Worm (Caenorhabditis elegans) whole organism, mixed stage, embryonic: ENCODE measurements around the gene hpl-2.
A peak's percentile ranks its signal among the peaks of the same experiment; 100 is the strongest.

ENCODE experiments used
- M03D4.4 ChIP-seq: sonication (generic microtip); optimal IDR thresholded peaks from 2 replicates; lab custom pipeline; 2017; ENCODE audit warnings: mild to moderate bottlenecking, missing genetic modification characterization, missing compliant biosample characterization
- bed-3 ChIP-seq: fragments of 200-800 bp; sonication (Bioruptor generic); optimal IDR thresholded peaks from 3 replicates; lab custom pipeline; 2018; ENCODE audit warnings: mild to moderate bottlenecking, missing genetic modification characterization, moderate library complexity, missing compliant biosample characterization
- blmp-1 ChIP-seq: fragments of 150-350 bp; optimal IDR thresholded peaks from 2 replicates; lab custom pipeline; 2014; ENCODE audit warnings: missing biosample characterization, missing genetic modification characterization
- ceh-39 ChIP-seq: fragments of 150-350 bp; optimal IDR thresholded peaks from 2 replicates; lab custom pipeline; 2014; ENCODE audit warnings: missing biosample characterization, missing genetic modification characterization
- ceh-43 ChIP-seq: fragments of 200-800 bp; sonication (Bioruptor generic); optimal IDR thresholded peaks from 2 replicates; lab custom pipeline; 2018; ENCODE audit warnings: mild to moderate bottlenecking, missing genetic modification characterization, moderate library complexity, missing compliant biosample characterization
- ceh-83 ChIP-seq: fragments of 200-800 bp; sonication (Bioruptor generic); optimal IDR thresholded peaks from 2 replicates; lab custom pipeline; 2018; ENCODE audit warnings: mild to moderate bottlenecking, missing genetic modification characterization, missing compliant biosample characterization
- ces-1 ChIP-seq: fragments of 150-350 bp; optimal IDR thresholded peaks from 2 replicates; lab custom pipeline; 2014; ENCODE audit warnings: missing biosample characterization, missing genetic modification reagents, missing genetic modification characterization
- cnd-1 ChIP-seq: fragments of 200-800 bp; sonication (Bioruptor generic); optimal IDR thresholded peaks from 2 replicates; lab custom pipeline; 2018; ENCODE audit warnings: mild to moderate bottlenecking, missing genetic modification characterization, missing compliant biosample characterization
- drap-1 ChIP-seq: fragments of 200-800 bp; sonication (Bioruptor generic); optimal IDR thresholded peaks from 3 replicates; lab custom pipeline; 2018; ENCODE audit warnings: mild to moderate bottlenecking, missing genetic modification characterization, missing compliant biosample characterization
- elt-1 ChIP-seq: sonication (generic microtip); optimal IDR thresholded peaks from 2 replicates; lab custom pipeline; 2017; ENCODE audit warnings: missing genetic modification characterization, mild to moderate bottlenecking, missing compliant biosample characterization, antibody characterized with exemption, moderate library complexity, borderline replicate concordance; ENCODE audit not compliant: insufficient read depth
- elt-3 ChIP-seq: fragments of 150-350 bp; optimal IDR thresholded peaks from 2 replicates; lab custom pipeline; 2014; ENCODE audit warnings: missing biosample characterization, missing genetic modification characterization
- flh-1 ChIP-seq: fragments of 200-800 bp; sonication (Bioruptor generic); optimal IDR thresholded peaks from 2 replicates; lab custom pipeline; 2018; ENCODE audit warnings: mild to moderate bottlenecking, missing genetic modification characterization, moderate library complexity, missing compliant biosample characterization
- ham-2 ChIP-seq: fragments of 200-800 bp; sonication (Bioruptor generic); optimal IDR thresholded peaks from 2 replicates; lab custom pipeline; 2018; ENCODE audit warnings: mild to moderate bottlenecking, missing genetic modification characterization, missing compliant biosample characterization
- hlh-1 ChIP-seq: fragments of 150-350 bp; optimal IDR thresholded peaks from 2 replicates; lab custom pipeline; 2014; ENCODE audit warnings: missing biosample characterization, missing genetic modification reagents, missing genetic modification characterization
- lin-13 ChIP-seq: fragments of 150-350 bp; optimal IDR thresholded peaks from 2 replicates; lab custom pipeline; 2014; ENCODE audit warnings: missing biosample characterization, missing genetic modification characterization
- lin-32 ChIP-seq: fragments of 200-800 bp; sonication (Bioruptor generic); optimal IDR thresholded peaks from 2 replicates; lab custom pipeline; 2018; ENCODE audit warnings: mild to moderate bottlenecking, missing genetic modification characterization, missing compliant biosample characterization
- lsy-2 ChIP-seq: fragments of 150-350 bp; optimal IDR thresholded peaks from 2 replicates; lab custom pipeline; 2014; ENCODE audit warnings: missing biosample characterization, missing genetic modification characterization
- mab-5 ChIP-seq: fragments of 150-350 bp; optimal IDR thresholded peaks from 2 replicates; lab custom pipeline; 2014; ENCODE audit warnings: missing biosample characterization, missing genetic modification characterization
- mep-1 ChIP-seq: fragments of 150-350 bp; optimal IDR thresholded peaks from 2 replicates; lab custom pipeline; 2017; ENCODE audit warnings: missing biosample characterization, missing genetic modification reagents, missing genetic modification characterization, inconsistent platforms
- mls-2 ChIP-seq: sonication (generic microtip); optimal IDR thresholded peaks from 2 replicates; lab custom pipeline; 2016; ENCODE audit warnings: mild to moderate bottlenecking, missing genetic modification characterization, moderate library complexity, missing compliant biosample characterization
- nhr-12 ChIP-seq: fragments of 150-350 bp; optimal IDR thresholded peaks from 2 replicates; lab custom pipeline; 2014; ENCODE audit warnings: missing biosample characterization, missing genetic modification characterization
- nhr-237 ChIP-seq: fragments of 150-350 bp; optimal IDR thresholded peaks from 2 replicates; lab custom pipeline; 2014; ENCODE audit warnings: missing biosample characterization, missing genetic modification characterization
- nhr-28 ChIP-seq: fragments of 150-350 bp; optimal IDR thresholded peaks from 2 replicates; lab custom pipeline; 2014; ENCODE audit warnings: missing biosample characterization, missing genetic modification characterization
- pha-4 ChIP-seq: fragments of 150-350 bp; optimal IDR thresholded peaks from 2 replicates; lab custom pipeline; 2018; ENCODE audit warnings: missing biosample characterization, missing genetic modification reagents, missing genetic modification characterization
- sem-2 ChIP-seq: fragments of 200-800 bp; sonication (Bioruptor generic); optimal IDR thresholded peaks from 2 replicates; lab custom pipeline; 2018; ENCODE audit warnings: mild to moderate bottlenecking, missing genetic modification characterization, missing compliant biosample characterization
- snpc-4 ChIP-seq: fragments of 150-350 bp; optimal IDR thresholded peaks from 2 replicates; lab custom pipeline; 2014; ENCODE audit warnings: missing biosample characterization, missing genetic modification characterization
- sptf-1 ChIP-seq: sonication (generic microtip); optimal IDR thresholded peaks from 2 replicates; lab custom pipeline; 2017; ENCODE audit warnings: mild to moderate bottlenecking, missing genetic modification characterization, moderate library complexity, missing compliant biosample characterization
- tbx-8 ChIP-seq: fragments of 200-800 bp; sonication (Bioruptor generic); optimal IDR thresholded peaks from 2 replicates; lab custom pipeline; 2018; ENCODE audit warnings: mild to moderate bottlenecking, missing genetic modification characterization, moderate library complexity, missing compliant biosample characterization
- unc-120 ChIP-seq: sonication (generic microtip); optimal IDR thresholded peaks from 2 replicates; lab custom pipeline; 2017; ENCODE audit warnings: missing genetic modification characterization, missing compliant biosample characterization; ENCODE audit not compliant: poor library complexity, severe bottlenecking
- unc-39 ChIP-seq: fragments of 150-350 bp; optimal IDR thresholded peaks from 2 replicates; lab custom pipeline; 2014; ENCODE audit warnings: missing biosample characterization, missing genetic modification characterization
- unc-62 ChIP-seq: fragments of 150-350 bp; optimal IDR thresholded peaks from 2 replicates; lab custom pipeline; 2014; ENCODE audit warnings: missing biosample characterization, missing genetic modification reagents, missing genetic modification characterization
- zip-8 ChIP-seq: fragments of 150-350 bp; optimal IDR thresholded peaks from 2 replicates; lab custom pipeline; 2014; ENCODE audit warnings: missing biosample characterization, missing genetic modification characterization
- ztf-11 ChIP-seq: fragments of 150-350 bp; optimal IDR thresholded peaks from 2 replicates; lab custom pipeline; 2014; ENCODE audit warnings: missing biosample characterization, missing genetic modification characterization

hpl-2 gene

ce11 chrIII:10730510-10730909 lies 24.8 kb downstream of the hpl-2 start, which contains the start of gene tat-3:
tat-3 (minus strand) TSS chrIII:10730705.
- TF ChIP-seq elt-3 (tag; lab: Kevin White, UChicago) (no peak), lin-13 (tag; lab: Kevin White, UChicago) (no peak), flh-1 (no peak), M03D4.4 (no peak), drap-1 (no peak), unc-62 (GFP tag; lab: Kevin White, UChicago) (no peak), unc-39 (tag; lab: Kevin White, UChicago) (no peak), ceh-83 (GFP tag; lab: Kevin White, UChicago) (no peak), ceh-43 (GFP tag; lab: Kevin White, UChicago) (no peak), ham-2 (GFP tag; lab: Kevin White, UChicago) (no peak), zip-8 (tag; lab: Kevin White, UChicago) (no peak), hlh-1 (no peak)
- TF ChIP-seq, all 35 proteins: peak for 0

ce11 chrIII:10721056-10721455 lies 34.3 kb downstream of the hpl-2 start:
- TF ChIP-seq mep-1 (no peak), unc-120 (no peak), nhr-12 (no peak), sem-2 (GFP tag; lab: Kevin White, UChicago) (no peak), mab-5 (tag; lab: Kevin White, UChicago) (no peak), zip-8 (tag; lab: Kevin White, UChicago) (no peak), ces-1 (no peak), hlh-1 (no peak), nhr-28 (no peak), tbx-8 (GFP tag; lab: Kevin White, UChicago) (no peak), cnd-1 (no peak)

- TF ChIP-seq pha-4 (tag; lab: Kevin White, UChicago) (peak; percentile 61), ztf-11 (no peak), mep-1 (peak; percentile 84), unc-62 (GFP tag; lab: Kevin White, UChicago) (peak; percentile 53), blmp-1 (no peak), bed-3 (no peak), drap-1 (peak; percentile 60), elt-1 (tag; lab: Kevin White, UChicago) (no peak), ceh-39 (tag; lab: Kevin White, UChicago) (peak; percentile 54), nhr-237 (tag; lab: Kevin White, UChicago) (peak; percentile 29), hlh-1 (peak; percentile 94), unc-120 (peak; percentile 76), snpc-4 (no peak), cnd-1 (peak; percentile 46), lin-32 (GFP tag; lab: Kevin White, UChicago) (peak; percentile 43), elt-3 (tag; lab: Kevin White, UChicago) (no peak), mls-2 (peak; percentile 80), ces-1 (peak; percentile 76), lsy-2 (peak; percentile 40), lin-13 (tag; lab: Kevin White, UChicago) (peak; percentile 39), sem-2 (GFP tag; lab: Kevin White, UChicago) (no peak)
Observed at ce11 chrIII:10720170-10720569, 35.2 kb downstream of the hpl-2 start.

DNA sequence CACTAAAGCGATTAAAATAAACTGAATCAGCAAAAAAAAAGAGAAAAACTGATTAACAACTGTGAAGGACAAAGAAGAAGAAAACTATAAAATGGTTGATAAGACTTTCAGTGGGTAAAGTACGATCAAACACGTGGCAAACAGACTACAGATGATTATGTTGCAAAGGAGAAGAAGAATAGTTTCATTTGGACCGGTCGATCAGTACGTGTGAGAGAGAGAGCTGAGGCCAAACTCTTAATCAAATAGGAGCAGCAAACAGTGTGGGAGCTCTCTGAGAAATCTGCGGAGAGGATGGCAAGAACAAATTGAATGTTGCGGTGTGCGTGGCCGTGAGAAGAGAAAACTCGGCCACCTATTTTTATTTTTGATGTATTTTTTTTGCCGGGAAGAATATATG lies 36.3 kb downstream of the hpl-2 start:
- no peak for TF ChIP-seq blmp-1
- TF ChIP-seq ztf-11: no peak
- TF ChIP-seq sem-2 (GFP tag; lab: Kevin White, UChicago): no peak

ce11 chrIII:10718078-10718477 lies 37.3 kb downstream of the hpl-2 start:
- TF ChIP-seq bed-3: no peak
- TF ChIP-seq drap-1: no peak
- no peak for TF ChIP-seq lin-13 (tag; lab: Kevin White, UChicago)
- TF ChIP-seq ces-1: no peak
- TF ChIP-seq mep-1: no peak
- TF ChIP-seq elt-1 (tag; lab: Kevin White, UChicago): no peak
- no peak for TF ChIP-seq ceh-43 (GFP tag; lab: Kevin White, UChicago)
- no peak for TF ChIP-seq flh-1
- no peak for TF ChIP-seq unc-62 (GFP tag; lab: Kevin White, UChicago)
- no peak for TF ChIP-seq sptf-1 (tag; lab: Kevin White, UChicago)
- TF ChIP-seq unc-120: no peak
- no peak for TF ChIP-seq nhr-237 (tag; lab: Kevin White, UChicago)
- TF ChIP-seq ceh-83 (GFP tag; lab: Kevin White, UChicago): no peak
- TF ChIP-seq ceh-39 (tag; lab: Kevin White, UChicago): no peak
- no peak for TF ChIP-seq ztf-11
- TF ChIP-seq pha-4 (tag; lab: Kevin White, UChicago): no peak
